Worm (Caenorhabditis elegans): ENCODE measurements around the gene ceh-7.

ceh-7 gene

ce11 chrII:8683933-8684332 is 19.7 kb downstream of the ceh-7 start:
- peak; percentile 46 for TF ChIP-seq lin-39 (tag; optimal IDR thresholded peaks at IDR 0.05)
- no peak for TF ChIP-seq elt-1 (tag; optimal IDR thresholded peaks at IDR 0.05)
- no peak for TF ChIP-seq jun-1 (tag; optimal IDR thresholded peaks at IDR 0.05)
- peak; percentile 49 for TF ChIP-seq lin-15B (tag; optimal IDR thresholded peaks at IDR 0.05)
- TF ChIP-seq ceh-28 (tag; optimal IDR thresholded peaks at IDR 0.05) = no peak
- peak; percentile 49 for TF ChIP-seq snpc-4 (tag; optimal IDR thresholded peaks at IDR 0.05)
- TF ChIP-seq egl-5 (tag; optimal IDR thresholded peaks at IDR 0.05) = peak; percentile 63
- peak; percentile 60 for TF ChIP-seq nfya-1 (tag; optimal IDR thresholded peaks at IDR 0.05; ENCODE audit: insufficient read depth)
- no peak for TF ChIP-seq mml-1 (tag; optimal IDR thresholded peaks at IDR 0.05)
- no peak for TF ChIP-seq ama-1 (optimal IDR thresholded peaks at IDR 0.05)
- peak; percentile 50 for TF ChIP-seq nhr-43 (tag; optimal IDR thresholded peaks at IDR 0.05; ENCODE audit: poor library complexity, severe bottlenecking)
- TF ChIP-seq pqm-1 (tag; optimal IDR thresholded peaks at IDR 0.05) = no peak
- peak; percentile 55 for TF ChIP-seq hmg-11 (tag; optimal IDR thresholded peaks at IDR 0.05)
- TF ChIP-seq R02D3.7 (tag; optimal IDR thresholded peaks at IDR 0.05) = peak; percentile 28
- no peak for TF ChIP-seq ztf-4 (tag; optimal IDR thresholded peaks at IDR 0.05)

- TF ChIP-seq elt-2 (tag; optimal IDR thresholded peaks at IDR 0.05) (peak; percentile 63), pqm-1 (tag; optimal IDR thresholded peaks at IDR 0.05) (peak; percentile 6), ZK546.5 (tag; optimal IDR thresholded peaks at IDR 0.05) (no peak), pha-4 (tag; optimal IDR thresholded peaks at IDR 0.05) (peak; percentile 24)
Measured at ce11 chrII:8679799-8680198, 23.8 kb downstream of the ceh-7 start.

DNA sequence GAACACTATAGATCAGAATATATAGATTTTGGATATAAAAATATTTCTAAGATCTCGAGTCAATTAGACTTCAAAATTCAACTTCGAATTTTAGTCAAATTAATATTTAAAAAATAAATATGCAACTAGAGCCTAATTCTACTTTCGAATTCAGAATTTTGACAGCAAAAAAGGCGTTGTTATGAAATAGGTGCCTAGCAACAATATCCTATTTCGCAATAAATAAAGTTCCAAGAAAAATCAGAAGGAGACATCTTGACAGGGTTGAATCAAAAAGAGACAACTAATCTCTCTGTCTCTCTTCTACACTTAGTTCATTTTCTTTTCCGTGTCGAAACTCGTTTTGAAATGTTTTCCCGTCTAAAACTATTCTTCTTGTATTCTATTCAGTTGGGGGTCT is 28.3 kb downstream of the ceh-7 start:
- TF ChIP-seq nhr-23 (tag; optimal IDR thresholded peaks at IDR 0.05) (peak; percentile 17), skn-1 (tag; optimal IDR thresholded peaks at IDR 0.05) (no peak), pqm-1 (tag; optimal IDR thresholded peaks at IDR 0.05) (no peak), nhr-25 (tag; optimal IDR thresholded peaks at IDR 0.05) (peak; percentile 1)

DNA sequence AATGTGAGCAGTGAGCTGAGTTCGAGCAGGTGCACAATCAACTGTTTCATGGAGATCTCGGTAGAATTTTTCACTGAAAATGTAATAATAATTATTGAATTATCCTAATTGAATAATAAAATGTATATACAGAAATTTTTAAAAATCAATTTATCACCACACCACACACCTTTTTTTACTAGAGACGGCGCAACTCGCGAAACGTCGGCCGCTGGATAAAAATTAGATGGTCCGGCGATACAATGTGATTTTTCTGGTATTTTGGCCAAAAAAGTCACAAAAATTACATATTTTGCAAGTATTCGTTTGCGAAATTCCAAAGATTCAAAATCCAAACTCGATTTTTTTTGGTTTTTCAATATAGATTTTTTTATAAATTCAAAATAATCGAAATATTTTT is 32.8 kb downstream of the ceh-7 start:
- peak; percentile 14 for TF ChIP-seq snpc-4 (tag; optimal IDR thresholded peaks at IDR 0.05)
- TF ChIP-seq ama-1 (optimal IDR thresholded peaks at IDR 0.05) = no peak
- TF ChIP-seq nhr-28 (tag; optimal IDR thresholded peaks at IDR 0.05) = no peak
- TF ChIP-seq nhr-25 (tag; optimal IDR thresholded peaks at IDR 0.05) = no peak

DNA sequence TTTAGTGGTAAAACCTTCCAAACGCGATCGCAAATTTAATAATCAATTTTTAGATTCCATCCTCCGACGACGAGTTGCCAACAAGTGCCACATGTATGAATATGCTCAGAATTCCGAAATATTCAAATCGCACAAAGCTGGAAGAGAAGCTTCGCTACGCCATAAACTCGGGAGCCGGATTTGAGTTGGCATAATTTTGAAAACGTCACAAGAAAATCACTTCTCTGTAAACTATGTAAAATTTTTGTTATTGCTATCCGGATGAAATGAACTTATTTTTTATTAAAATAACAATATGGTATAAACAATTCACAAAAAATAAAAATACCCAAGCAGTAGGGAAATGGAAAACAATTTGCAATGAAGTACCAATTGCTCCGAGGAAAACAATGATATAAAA is 34.8 kb downstream of the ceh-7 start:
- TF ChIP-seq R02D3.7 (tag; optimal IDR thresholded peaks at IDR 0.05) = no peak
- TF ChIP-seq ceh-28 (tag; optimal IDR thresholded peaks at IDR 0.05) = no peak
- no peak for TF ChIP-seq egl-27 (tag; optimal IDR thresholded peaks at IDR 0.05)
- TF ChIP-seq mdl-1 (tag; optimal IDR thresholded peaks at IDR 0.05) = no peak
- TF ChIP-seq elt-3 (tag; optimal IDR thresholded peaks at IDR 0.05) = no peak
- TF ChIP-seq jun-1 (tag; optimal IDR thresholded peaks at IDR 0.05) = no peak
- no peak for TF ChIP-seq ceh-9 (tag; optimal IDR thresholded peaks at IDR 0.05)
- TF ChIP-seq pqm-1 (tag; optimal IDR thresholded peaks at IDR 0.05) = no peak
- TF ChIP-seq nhr-77 (tag; optimal IDR thresholded peaks at IDR 0.05) = no peak
- TF ChIP-seq hmg-11 (tag; optimal IDR thresholded peaks at IDR 0.05) = no peak
- TF ChIP-seq nhr-12 (tag; optimal IDR thresholded peaks at IDR 0.05) = no peak
- TF ChIP-seq nfya-1 (tag; optimal IDR thresholded peaks at IDR 0.05; ENCODE audit: insufficient read depth) = no peak

- TF ChIP-seq skn-1 (tag; optimal IDR thresholded peaks at IDR 0.05) (no peak), sea-2 (GFP tag; optimal IDR thresholded peaks at IDR 0.05) (no peak), mdl-1 (tag; optimal IDR thresholded peaks at IDR 0.05) (no peak), snpc-4 (tag; optimal IDR thresholded peaks at IDR 0.05) (no peak), nhr-77 (tag; optimal IDR thresholded peaks at IDR 0.05) (no peak), ceh-16 (tag; optimal IDR thresholded peaks at IDR 0.05) (no peak), nhr-11 (tag; optimal IDR thresholded peaks at IDR 0.05) (no peak), nhr-23 (tag; optimal IDR thresholded peaks at IDR 0.05) (no peak)
Measured at ce11 chrII:8664533-8664932, 39.1 kb downstream of the ceh-7 start, which contains the start of gene etc-1. etc-1 (plus strand) TSS chrII:8664833.

- TF ChIP-seq elt-2 (tag; optimal IDR thresholded peaks at IDR 0.05) = peak; percentile 2
- peak; percentile 56 for TF ChIP-seq lin-15B (tag; optimal IDR thresholded peaks at IDR 0.05)
- TF ChIP-seq ceh-28 (tag; optimal IDR thresholded peaks at IDR 0.05) = peak; percentile 31
- TF ChIP-seq mml-1 (tag; optimal IDR thresholded peaks at IDR 0.05) = no peak
- TF ChIP-seq ztf-4 (tag; optimal IDR thresholded peaks at IDR 0.05) = no peak
- peak; percentile 74 for TF ChIP-seq pha-4 (tag; optimal IDR thresholded peaks at IDR 0.05)
- TF ChIP-seq ceh-16 (tag; optimal IDR thresholded peaks at IDR 0.05) = no peak
- no peak for TF ChIP-seq fos-1 (tag; optimal IDR thresholded peaks at IDR 0.05)
Measured at ce11 chrII:8661539-8661938, 42.1 kb downstream of the ceh-7 start, which contains the start of the genes piga-1 and eif-2Bepsilon. piga-1 (minus strand) TSS chrII:8661712. eif-2Bepsilon (plus strand) TSS chrII:8661869.

Measured in whole organism, L3 larva.